Worm (Caenorhabditis elegans) whole organism, L4 larva: ENCODE measurements around the gene xpf-1.

Experiments
- F37D6.2 ChIP-seq: sonication (generic microtip); optimal IDR thresholded peaks from 2 replicates; lab custom pipeline; 2016; ENCODE audit warnings: mild to moderate bottlenecking, missing genetic modification characterization, missing compliant biosample characterization
- F44E2.7 ChIP-seq: fragments of 200-800 bp; sonication (Bioruptor generic); IDR thresholded peaks from 2 replicates; pipeline ENCODE4 v2.1.2; 2022; ENCODE audit warnings: missing genetic modification characterization, missing compliant biosample characterization
- F49E8.2 ChIP-seq: sonication (generic microtip); optimal IDR thresholded peaks from 2 replicates; lab custom pipeline; 2016; ENCODE audit warnings: missing compliant biosample characterization, mild to moderate bottlenecking, missing genetic modification characterization, borderline replicate concordance
- T20F7.1 ChIP-seq: fragments of 200-800 bp; sonication (Bioruptor generic); optimal IDR thresholded peaks from 2 replicates; lab custom pipeline; 2018; ENCODE audit warnings: mild to moderate bottlenecking, missing genetic modification characterization, missing compliant biosample characterization
- Y48G9A.11 ChIP-seq: fragments of 200-800 bp; sonication (Bioruptor generic); IDR thresholded peaks from 2 replicates; pipeline ENCODE4 v1.3.6; 2022; ENCODE audit warnings: missing genetic modification reagents, missing genetic modification characterization, missing compliant biosample characterization
- ZK337.2 ChIP-seq: fragments of 200-800 bp; sonication (Bioruptor generic); IDR thresholded peaks from 2 replicates; pipeline ENCODE4 v1.3.6; 2022; ENCODE audit warnings: missing genetic modification reagents, missing genetic modification characterization, missing compliant biosample characterization
- aha-1 ChIP-seq: fragments of 150-350 bp; peaks from one replicate; lab custom pipeline; 2014; ENCODE audit warnings: missing biosample characterization, missing genetic modification characterization
- ceh-20 ChIP-seq: fragments of 200-800 bp; sonication (Bioruptor generic); IDR thresholded peaks from 2 replicates; pipeline ENCODE4 v1.3.6; 2022; ENCODE audit warnings: missing genetic modification reagents, missing genetic modification characterization, missing compliant biosample characterization
- ceh-44 ChIP-seq: fragments of 200-800 bp; sonication (Bioruptor generic); IDR thresholded peaks from 2 replicates; pipeline ENCODE4 v1.3.6; 2022; ENCODE audit warnings: missing genetic modification reagents, missing genetic modification characterization, missing compliant biosample characterization
- cey-2 ChIP-seq: sonication (generic microtip); optimal IDR thresholded peaks from 3 replicates; lab custom pipeline; 2017; ENCODE audit warnings: missing genetic modification characterization, mild to moderate bottlenecking, missing compliant biosample characterization, antibody characterized with exemption, borderline replicate concordance; ENCODE audit not compliant: insufficient read depth
- daf-12 ChIP-seq: fragments of 150-350 bp; optimal IDR thresholded peaks from 2 replicates; lab custom pipeline; 2014; ENCODE audit warnings: missing biosample characterization, missing genetic modification reagents, missing genetic modification characterization
- daf-16 ChIP-seq, 3 experiments: sonication (generic microtip); optimal IDR thresholded peaks; 2 replicates each; lab custom pipeline; 2016 to 2017; ENCODE audit warnings: missing genetic modification characterization in 3 of 3, missing genetic modification reagents in 3 of 3, mild to moderate bottlenecking in 2 of 3, missing compliant biosample characterization in 2 of 3, missing biosample characterization in 1 of 3, moderate library complexity in 1 of 3
- dmd-8 ChIP-seq: fragments of 200-800 bp; sonication (Bioruptor generic); IDR thresholded peaks from 2 replicates; pipeline ENCODE4 v1.3.6; 2022; ENCODE audit warnings: missing genetic modification characterization, missing compliant biosample characterization
- dpl-1 ChIP-seq: fragments of 150-350 bp; optimal IDR thresholded peaks from 2 replicates; lab custom pipeline; 2014; ENCODE audit warnings: missing biosample characterization, missing genetic modification reagents, missing genetic modification characterization
- dve-1 ChIP-seq: sonication (generic microtip); optimal IDR thresholded peaks from 2 replicates; lab custom pipeline; 2017; ENCODE audit warnings: antibody characterized with exemption, mild to moderate bottlenecking, missing genetic modification characterization, missing compliant biosample characterization; ENCODE audit not compliant: insufficient read depth
- egl-27 ChIP-seq: sonication (generic microtip); optimal IDR thresholded peaks from 3 replicates; lab custom pipeline; 2017; ENCODE audit warnings: missing biosample characterization, missing genetic modification reagents, missing genetic modification characterization
- egl-43 ChIP-seq: fragments of 200-800 bp; sonication (Bioruptor generic); IDR thresholded peaks from 2 replicates; pipeline ENCODE4 v1.3.6; 2022; ENCODE audit warnings: missing genetic modification reagents, missing genetic modification characterization, missing compliant biosample characterization
- gei-8 ChIP-seq: fragments of 200-800 bp; sonication (Bioruptor generic); optimal IDR thresholded peaks from 2 replicates; lab custom pipeline; 2018; ENCODE audit warnings: mild to moderate bottlenecking, missing genetic modification characterization, missing compliant biosample characterization
- hif-1 ChIP-seq, 2 experiments: sonication (generic microtip); optimal IDR thresholded peaks; 2 replicates each; lab custom pipeline; 2016 to 2017; ENCODE audit warnings: missing compliant biosample characterization in 2 of 2, missing genetic modification characterization in 2 of 2, missing genetic modification reagents in 2 of 2, missing genotype in 2 of 2, mild to moderate bottlenecking in 1 of 2
- hlh-11 ChIP-seq: fragments of 200-800 bp; sonication (Bioruptor generic); optimal IDR thresholded peaks from 2 replicates; lab custom pipeline; 2018; ENCODE audit warnings: mild to moderate bottlenecking, missing genetic modification characterization, missing compliant biosample characterization
- hlh-30 ChIP-seq: sonication (generic microtip); optimal IDR thresholded peaks from 2 replicates; lab custom pipeline; 2017; ENCODE audit warnings: antibody characterized with exemption, mild to moderate bottlenecking, missing genetic modification characterization, missing compliant biosample characterization; ENCODE audit not compliant: insufficient read depth
- jun-1 ChIP-seq: fragments of 150-350 bp; optimal IDR thresholded peaks from 2 replicates; lab custom pipeline; 2014; ENCODE audit warnings: missing biosample characterization, missing genetic modification reagents, missing genetic modification characterization
- lin-1 ChIP-seq: fragments of 200-800 bp; sonication (Bioruptor generic); IDR thresholded peaks from 2 replicates; pipeline ENCODE4 v1.3.6; 2022; ENCODE audit warnings: missing genetic modification reagents, missing genetic modification characterization, missing compliant biosample characterization
- lir-3 ChIP-seq: sonication (generic microtip); optimal IDR thresholded peaks from 2 replicates; lab custom pipeline; 2016; ENCODE audit warnings: mild to moderate bottlenecking, missing genetic modification characterization, missing compliant biosample characterization
- lsy-2 ChIP-seq, 2 experiments: fragments of 150-350 bp in 1 of 2; sonication (generic microtip) in 1 of 2; optimal IDR thresholded peaks; 2 replicates each; lab custom pipeline; 2014 to 2017; ENCODE audit warnings: missing biosample characterization in 2 of 2, missing genetic modification characterization in 2 of 2
- mep-1 ChIP-seq: fragments of 150-350 bp; sonication (generic microtip); optimal IDR thresholded peaks from 3 replicates; lab custom pipeline; 2014; ENCODE audit warnings: missing biosample characterization, missing genetic modification characterization
- mxl-2 ChIP-seq: fragments of 200-800 bp; sonication (Bioruptor generic); conservative IDR thresholded peaks from 2 replicates; pipeline ENCODE4 v1.3.6; 2022; ENCODE audit warnings: missing genetic modification reagents, missing genetic modification characterization, missing compliant biosample characterization
- nhr-102 ChIP-seq: sonication (generic microtip); optimal IDR thresholded peaks from 2 replicates; lab custom pipeline; 2016; ENCODE audit warnings: mild to moderate bottlenecking, missing genetic modification characterization, moderate library complexity, missing compliant biosample characterization
- nhr-11 ChIP-seq: fragments of 150-350 bp; optimal IDR thresholded peaks from 2 replicates; lab custom pipeline; 2014; ENCODE audit warnings: missing biosample characterization, missing genetic modification characterization
- nhr-41 ChIP-seq: fragments of 200-800 bp; sonication (Bioruptor generic); IDR thresholded peaks from 2 replicates; pipeline ENCODE4 v1.3.6; 2022; ENCODE audit warnings: missing genetic modification reagents, missing genetic modification characterization, missing compliant biosample characterization
- nhr-6 ChIP-seq: fragments of 150-350 bp; optimal IDR thresholded peaks from 2 replicates; lab custom pipeline; 2014; ENCODE audit warnings: missing biosample characterization, missing genetic modification characterization
- php-3 ChIP-seq: fragments of 200-800 bp; sonication (Bioruptor generic); IDR thresholded peaks from 2 replicates; pipeline ENCODE4 v1.3.6; 2022; ENCODE audit warnings: missing genetic modification reagents, missing genetic modification characterization, missing compliant biosample characterization
- rbr-2 ChIP-seq: sonication (generic microtip); optimal IDR thresholded peaks from 2 replicates; lab custom pipeline; 2016; ENCODE audit warnings: missing genotype, missing genetic modification characterization, missing compliant biosample characterization
- set-16 ChIP-seq: fragments of 200-800 bp; sonication (Bioruptor generic); IDR thresholded peaks from 2 replicates; pipeline ENCODE4 v1.3.6; 2022; ENCODE audit warnings: missing genetic modification reagents, missing genetic modification characterization, missing compliant biosample characterization
- skn-1 ChIP-seq: fragments of 150-350 bp; optimal IDR thresholded peaks from 2 replicates; lab custom pipeline; 2014; ENCODE audit warnings: missing biosample characterization, missing genetic modification characterization
- snpc-1.2 ChIP-seq: fragments of 200-800 bp; sonication (Bioruptor generic); IDR thresholded peaks from 2 replicates; pipeline ENCODE4 v1.3.6; 2022; ENCODE audit warnings: missing genetic modification reagents, missing genetic modification characterization, missing compliant biosample characterization
- spr-3 ChIP-seq: fragments of 200-800 bp; sonication (Bioruptor generic); optimal IDR thresholded peaks from 2 replicates; lab custom pipeline; 2018; ENCODE audit warnings: mild to moderate bottlenecking, missing genetic modification characterization, missing compliant biosample characterization
- unc-130 ChIP-seq: sonication (generic microtip); optimal IDR thresholded peaks from 2 replicates; lab custom pipeline; 2016; ENCODE audit warnings: missing genetic modification reagents, missing genetic modification characterization, missing compliant biosample characterization
- unc-62 ChIP-seq, 3 experiments: fragments of 150-350 bp in 1 of 3; sonication (generic microtip); optimal IDR thresholded peaks in 2 of 3; peaks in 1 of 3; 1 replicate in 1 of 3; 2 replicates in 2 of 3; lab custom pipeline; 2014 to 2017; ENCODE audit warnings: missing biosample characterization in 3 of 3, missing genetic modification characterization in 3 of 3, missing genetic modification reagents in 3 of 3, missing genotype in 1 of 3
- zfp-2 ChIP-seq: sonication (generic microtip); optimal IDR thresholded peaks from 2 replicates; lab custom pipeline; 2016; ENCODE audit warnings: mild to moderate bottlenecking, missing genetic modification characterization, missing compliant biosample characterization
- zfp-3 ChIP-seq: fragments of 200-800 bp; sonication (Bioruptor generic); conservative IDR thresholded peaks from 2 replicates; pipeline ENCODE4 v1.3.6; 2022; ENCODE audit warnings: missing genetic modification reagents, missing genetic modification characterization, missing compliant biosample characterization
- zip-2 ChIP-seq: fragments of 150-350 bp; optimal IDR thresholded peaks from 2 replicates; lab custom pipeline; 2014; ENCODE audit warnings: missing biosample characterization, missing genetic modification characterization
- ztf-11 ChIP-seq: fragments of 150-350 bp; optimal IDR thresholded peaks from 2 replicates; lab custom pipeline; 2014; ENCODE audit warnings: missing biosample characterization, missing genetic modification characterization

Gene xpf-1

DNA sequence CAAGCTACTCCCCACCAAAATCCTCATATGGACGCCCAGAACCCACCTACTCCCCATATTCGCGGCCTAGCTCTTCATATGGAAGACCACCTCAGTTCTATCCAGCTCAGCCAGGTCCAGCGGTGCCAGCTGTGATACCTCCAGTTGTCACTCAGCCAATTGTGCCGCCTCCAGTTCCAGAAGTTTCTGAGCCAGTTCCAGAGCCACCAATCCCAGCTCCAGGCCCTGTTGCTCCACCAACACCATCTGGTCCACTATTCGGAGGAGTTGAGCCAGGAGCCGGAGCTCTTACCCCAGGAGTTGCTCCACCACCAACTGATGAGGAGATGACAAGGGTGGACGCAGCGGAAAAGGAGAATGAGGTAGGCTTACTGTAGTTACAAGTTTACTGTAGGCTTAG is 25.6 kb downstream of the xpf-1 start:
- TF ChIP-seq aha-1 (tag; lab: Kevin White, UChicago) = no peak
- 0 out of 2 replicates have a peak, but pooled peaks have one; percentile 26 for TF ChIP-seq php-3 (GFP tag; lab: Robert Waterston, UW)
- no peak for TF ChIP-seq gei-8 (GFP tag; lab: Kevin White, UChicago)
- TF ChIP-seq dpl-1 = no peak
- no peak for TF ChIP-seq dve-1 (tag; lab: Kevin White, UChicago)
- TF ChIP-seq egl-43 (GFP tag; lab: Robert Waterston, UW) = 0 out of 2 replicates have a peak, but pooled peaks have one; percentile 6
- no peak for TF ChIP-seq zfp-2 (tag; lab: Kevin White, UChicago)
- TF ChIP-seq set-16 (GFP tag; lab: Robert Waterston, UW) = peak; percentile 79

DNA sequence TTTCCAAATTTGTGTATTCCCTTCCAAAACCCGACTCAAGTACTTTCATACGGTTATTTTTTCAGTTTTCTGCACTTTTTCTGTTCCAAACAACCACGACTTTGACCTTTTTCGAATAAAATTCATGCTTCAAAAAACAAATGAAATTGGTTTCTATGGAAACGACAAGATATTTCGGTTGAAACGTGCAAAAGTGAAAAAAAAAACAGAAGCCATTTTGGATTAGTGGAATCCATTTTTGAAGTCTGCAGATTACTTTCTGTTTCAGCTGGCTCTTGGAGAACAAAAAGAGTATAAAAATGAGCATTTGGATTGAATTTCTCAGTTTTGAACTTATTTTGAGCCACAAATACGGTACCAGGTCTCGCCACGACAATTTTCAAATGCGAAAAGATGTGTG is 26.2 kb downstream of the xpf-1 start:
- TF ChIP-seq nhr-11 (tag; lab: Kevin White, UChicago) = peak; percentile 11
- no peak for TF ChIP-seq daf-16 (GFP tag; optimal IDR thresholded peaks at IDR 0.05; lab: Kevin White, UChicago)
- no peak for TF ChIP-seq daf-16 (tag; optimal IDR thresholded peaks at IDR 0.05; lab: Kevin White, UChicago)
- TF ChIP-seq jun-1 (tag; lab: Kevin White, UChicago) = no peak
- no peak for TF ChIP-seq daf-12
- TF ChIP-seq nhr-6 = no peak
- peak; percentile 95 for TF ChIP-seq aha-1 (tag; lab: Kevin White, UChicago)
- TF ChIP-seq egl-27 (tag; lab: Kevin White, UChicago) = no peak
- TF ChIP-seq hif-1 (tag; optimal IDR thresholded peaks at IDR 0.05; lab: Kevin White, UChicago) = peak in 1 of 2 experiments; percentile 61
- no peak for TF ChIP-seq F49E8.2
- peak in 1 of 2 experiments; percentile 11 for TF ChIP-seq unc-62 (GFP tag; optimal IDR thresholded peaks at IDR 0.05 in 1 of 2; lab: Kevin White, UChicago)
- TF ChIP-seq unc-62 (tag; optimal IDR thresholded peaks at IDR 0.05; lab: Kevin White, UChicago) = no peak

DNA sequence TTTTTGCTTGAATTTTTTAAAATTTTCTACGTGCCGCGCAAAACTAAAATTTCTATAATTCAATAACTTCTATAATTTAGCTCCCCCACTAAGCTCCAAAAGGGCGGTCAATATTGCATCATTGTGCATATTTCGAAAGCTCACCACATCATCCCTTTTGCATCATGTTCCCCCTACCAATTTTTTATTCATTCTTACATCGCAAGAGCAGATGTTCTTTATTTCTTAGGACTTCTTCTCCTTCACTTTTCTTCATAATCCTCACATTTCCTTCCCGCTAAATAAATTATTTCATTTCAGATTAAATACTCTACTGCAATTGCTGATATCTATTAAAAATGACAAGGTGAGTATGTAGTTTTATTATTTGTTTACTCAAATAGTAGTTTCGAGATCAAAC is 27.9 kb downstream of the xpf-1 start, which contains the start of gene ldh-1:
ldh-1 (plus strand) TSS at position 301 of the 400 bp plus-strand sequence.
- TF ChIP-seq hlh-30 (tag; lab: Kevin White, UChicago) (no peak), daf-16 (GFP tag; optimal IDR thresholded peaks at IDR 0.05; lab: Kevin White, UChicago) (no peak), daf-16 (tag; optimal IDR thresholded peaks at IDR 0.05; lab: Kevin White, UChicago) (peak; percentile 24)
- TF ChIP-seq, all 104 proteins: peak for 1

DNA sequence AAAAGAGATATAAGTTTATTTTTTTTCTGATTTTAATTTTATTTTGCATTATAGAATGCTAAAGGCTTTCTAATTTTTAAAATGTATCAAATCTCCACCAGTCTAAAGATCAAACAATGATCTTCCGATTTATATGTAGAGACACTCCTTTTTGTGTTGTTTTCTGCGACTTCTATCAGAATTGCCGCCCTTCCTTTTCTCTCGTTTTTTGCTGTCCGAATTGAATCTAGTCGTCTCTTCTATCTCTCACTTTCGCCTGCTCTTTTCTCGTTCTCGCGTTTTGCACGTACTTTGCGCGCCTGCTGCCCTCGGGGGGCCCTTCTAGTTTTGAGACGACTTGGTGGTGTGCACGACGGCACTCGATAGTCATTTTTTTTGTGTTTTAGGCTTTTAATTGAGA is 28.4 kb downstream of the xpf-1 start:
- TF ChIP-seq T20F7.1 (GFP tag; lab: Kevin White, UChicago) (peak; percentile 31), lsy-2 (tag; optimal IDR thresholded peaks at IDR 0.05; lab: Kevin White, UChicago) (peak in 1 of 2 experiments; percentile 75), nhr-6 (no peak), spr-3 (no peak), mxl-2 (GFP tag; lab: Robert Waterston, UW) (no peak), rbr-2 (tag; lab: Kevin White, UChicago) (peak; percentile 30), ceh-20 (GFP tag; lab: Robert Waterston, UW) (peak; percentile 50; the same call in 1 of the 2 replicates), nhr-102 (tag; lab: Kevin White, UChicago) (no peak), lir-3 (tag; lab: Kevin White, UChicago) (no peak), F37D6.2 (tag; lab: Kevin White, UChicago) (peak; percentile 2), nhr-11 (tag; lab: Kevin White, UChicago) (no peak), Y48G9A.11 (GFP tag; lab: Robert Waterston, UW) (no peak), mep-1 (tag; lab: Kevin White, UChicago) (peak; percentile 65), ztf-11 (tag; lab: Kevin White, UChicago) (no peak), lin-1 (GFP tag; lab: Robert Waterston, UW) (no peak), hlh-11 (tag; lab: Kevin White, UChicago) (peak; percentile 53), ZK337.2 (GFP tag; lab: Robert Waterston, UW) (no peak), F44E2.7 (GFP tag; lab: Robert Waterston, UW) (no peak), unc-130 (GFP tag; lab: Kevin White, UChicago) (no peak), zfp-3 (GFP tag; lab: Robert Waterston, UW) (peak; percentile 46; the same call in 1 of the 2 replicates), dmd-8 (GFP tag; lab: Robert Waterston, UW) (no peak), aha-1 (tag; lab: Kevin White, UChicago) (peak; percentile 100), skn-1 (tag; lab: Kevin White, UChicago) (no peak), snpc-1.2 (GFP tag; lab: Robert Waterston, UW) (no peak), gei-8 (GFP tag; lab: Kevin White, UChicago) (no peak), F49E8.2 (no peak), cey-2 (tag; lab: Kevin White, UChicago) (no peak), ceh-44 (no peak), zip-2 (tag; lab: Kevin White, UChicago) (no peak), nhr-41 (GFP tag; lab: Robert Waterston, UW) (no peak), daf-12 (no peak)
